Worm (Caenorhabditis elegans) whole organism, L3 larva: Measurements from ENCODE around the gene doxa-1.

Source experiments
- aly-2 ChIP-seq: fragments of 150-350 bp; optimal IDR thresholded peaks from 2 replicates; lab custom pipeline; 2014; ENCODE audit warnings: missing biosample characterization, missing genetic modification characterization
- ceh-28 ChIP-seq: fragments of 150-350 bp; optimal IDR thresholded peaks from 2 replicates; lab custom pipeline; 2014; ENCODE audit warnings: missing biosample characterization, missing genetic modification reagents, missing genetic modification characterization
- ceh-9 ChIP-seq: sonication (generic microtip); optimal IDR thresholded peaks from 2 replicates; lab custom pipeline; 2018; ENCODE audit warnings: missing biosample characterization, missing genetic modification characterization
- mdl-1 ChIP-seq: fragments of 150-350 bp; optimal IDR thresholded peaks from 2 replicates; lab custom pipeline; 2014; ENCODE audit warnings: missing biosample characterization, missing genetic modification characterization
- nfya-1 ChIP-seq: sonication (generic microtip); optimal IDR thresholded peaks from 2 replicates; lab custom pipeline; 2017; ENCODE audit warnings: missing genetic modification characterization, mild to moderate bottlenecking, missing compliant biosample characterization, antibody characterized with exemption, moderate library complexity; ENCODE audit not compliant: insufficient read depth
- skn-1 ChIP-seq: fragments of 150-350 bp; optimal IDR thresholded peaks from 2 replicates; lab custom pipeline; 2014; ENCODE audit warnings: missing biosample characterization, missing genetic modification characterization
- unc-62 ChIP-seq: fragments of 150-350 bp; sonication (generic microtip); optimal IDR thresholded peaks from 4 replicates; lab custom pipeline; 2014; ENCODE audit warnings: missing biosample characterization, missing genetic modification reagents, missing genetic modification characterization

DNA sequence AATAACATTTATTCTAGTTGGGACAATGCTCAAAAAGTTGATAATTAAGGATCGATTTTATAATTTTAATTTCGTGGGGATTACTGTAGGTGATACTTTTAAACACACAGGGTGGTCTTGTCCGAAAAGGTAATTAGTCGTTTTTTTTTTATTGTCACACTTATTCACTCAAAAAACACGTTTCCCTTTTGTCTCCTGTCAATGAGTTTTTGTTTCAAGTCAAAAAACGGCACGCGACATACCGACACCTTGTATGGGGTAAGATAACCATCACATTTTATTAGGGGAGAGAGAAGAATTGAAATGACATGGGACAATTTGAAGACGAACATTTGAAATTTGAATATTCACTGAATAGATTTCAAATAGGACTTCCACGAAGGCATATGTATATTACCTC lies 44.2 kb downstream of the doxa-1 start:
- no peak for TF ChIP-seq mdl-1 (tag; lab: Kevin White, UChicago)
- TF ChIP-seq aly-2 (tag; lab: Kevin White, UChicago), result no peak
- TF ChIP-seq ceh-9, result no peak
- TF ChIP-seq nfya-1 (tag; lab: Kevin White, UChicago), result no peak
- no peak for TF ChIP-seq unc-62
- TF ChIP-seq skn-1 (tag; lab: Kevin White, UChicago), result no peak
- TF ChIP-seq ceh-28 (tag; lab: Kevin White, UChicago), result no peak
